Fruit fly (Drosophila melanogaster): ENCODE data around the gene Pde11.

Gene Pde11

dm6 chr2L:18513402-18513801, 76.7 kb downstream of the Pde11 start:
- TF ChIP-seq CG8478 (optimal IDR thresholded peaks at IDR 0.05) (no peak), pan (optimal IDR thresholded peaks at IDR 0.05) (no peak), EcR (GFP tag; optimal IDR thresholded peaks at IDR 0.05) (no peak), usp (GFP tag; optimal IDR thresholded peaks at IDR 0.05) (no peak), psq (optimal IDR thresholded peaks at IDR 0.05) (no peak), Dll (optimal IDR thresholded peaks at IDR 0.05) (no peak)

- TF ChIP-seq pan (optimal IDR thresholded peaks at IDR 0.05) (no peak), EcR (GFP tag; optimal IDR thresholded peaks at IDR 0.05) (no peak), CG8478 (optimal IDR thresholded peaks at IDR 0.05) (no peak), usp (GFP tag; optimal IDR thresholded peaks at IDR 0.05) (no peak), psq (optimal IDR thresholded peaks at IDR 0.05) (no peak), Dll (optimal IDR thresholded peaks at IDR 0.05) (no peak)
These were observed 81.0 kb downstream of the Pde11 start, which contains the start of gene Ugt301D1 for dm6 chr2L:18509181-18509580. Gene Ugt301D1 (plus strand): TSS chr2L:18509560.

- TF ChIP-seq pan (optimal IDR thresholded peaks at IDR 0.05), result no peak
- TF ChIP-seq EcR (GFP tag; optimal IDR thresholded peaks at IDR 0.05), result no peak
- no peak for TF ChIP-seq CG8478 (optimal IDR thresholded peaks at IDR 0.05)
- no peak for TF ChIP-seq psq (optimal IDR thresholded peaks at IDR 0.05)
- no peak for TF ChIP-seq Dll (optimal IDR thresholded peaks at IDR 0.05)
- no peak for TF ChIP-seq usp (GFP tag; optimal IDR thresholded peaks at IDR 0.05)
These were observed 83.2 kb downstream of the Pde11 start for dm6 chr2L:18506923-18507322.

dm6 chr2L:18505475-18505874, 84.7 kb downstream of the Pde11 start:
- TF ChIP-seq pan (optimal IDR thresholded peaks at IDR 0.05), result no peak

- TF ChIP-seq CG8478 (optimal IDR thresholded peaks at IDR 0.05) (no peak), psq (optimal IDR thresholded peaks at IDR 0.05) (no peak), EcR (GFP tag; optimal IDR thresholded peaks at IDR 0.05) (no peak), usp (GFP tag; optimal IDR thresholded peaks at IDR 0.05) (no peak), Dll (optimal IDR thresholded peaks at IDR 0.05) (no peak), pan (optimal IDR thresholded peaks at IDR 0.05) (no peak)
These were observed 85.3 kb downstream of the Pde11 start for dm6 chr2L:18504881-18505280.

- TF ChIP-seq CG8478 (optimal IDR thresholded peaks at IDR 0.05) (no peak), EcR (GFP tag; optimal IDR thresholded peaks at IDR 0.05) (no peak), usp (GFP tag; optimal IDR thresholded peaks at IDR 0.05) (no peak), Dll (optimal IDR thresholded peaks at IDR 0.05) (no peak), psq (optimal IDR thresholded peaks at IDR 0.05) (no peak), pan (optimal IDR thresholded peaks at IDR 0.05) (no peak)
These were observed 86.4 kb downstream of the Pde11 start, which contains the start of gene kon for dm6 chr2L:18503760-18504159. Gene kon (minus strand): TSS chr2L:18503978.

- no peak for TF ChIP-seq Dll (optimal IDR thresholded peaks at IDR 0.05)
- no peak for TF ChIP-seq EcR (GFP tag; optimal IDR thresholded peaks at IDR 0.05)
- TF ChIP-seq psq (optimal IDR thresholded peaks at IDR 0.05), result no peak
- no peak for TF ChIP-seq CG8478 (optimal IDR thresholded peaks at IDR 0.05)
- TF ChIP-seq usp (GFP tag; optimal IDR thresholded peaks at IDR 0.05), result no peak
- no peak for TF ChIP-seq pan (optimal IDR thresholded peaks at IDR 0.05)
These were observed 90.2 kb downstream of the Pde11 start for dm6 chr2L:18499900-18500299.

dm6 chr2L:18496834-18497233, 93.3 kb downstream of the Pde11 start:
- TF ChIP-seq CG8478 (optimal IDR thresholded peaks at IDR 0.05), result no peak
- TF ChIP-seq usp (GFP tag; optimal IDR thresholded peaks at IDR 0.05), result no peak
- TF ChIP-seq psq (optimal IDR thresholded peaks at IDR 0.05), result no peak
- no peak for TF ChIP-seq Dll (optimal IDR thresholded peaks at IDR 0.05)
- no peak for TF ChIP-seq pan (optimal IDR thresholded peaks at IDR 0.05)

- TF ChIP-seq Dll (optimal IDR thresholded peaks at IDR 0.05) (no peak), psq (optimal IDR thresholded peaks at IDR 0.05) (no peak), EcR (GFP tag; optimal IDR thresholded peaks at IDR 0.05) (no peak), usp (GFP tag; optimal IDR thresholded peaks at IDR 0.05) (no peak), pan (optimal IDR thresholded peaks at IDR 0.05) (no peak)
These were observed 97.0 kb downstream of the Pde11 start for dm6 chr2L:18493122-18493521.

dm6 chr2L:18486828-18487227, 103.3 kb downstream of the Pde11 start:
- no peak for TF ChIP-seq EcR (GFP tag; optimal IDR thresholded peaks at IDR 0.05)
- TF ChIP-seq psq (optimal IDR thresholded peaks at IDR 0.05), result no peak
- no peak for TF ChIP-seq usp (GFP tag; optimal IDR thresholded peaks at IDR 0.05)
- no peak for TF ChIP-seq Dll (optimal IDR thresholded peaks at IDR 0.05)

- TF ChIP-seq EcR (GFP tag; optimal IDR thresholded peaks at IDR 0.05), result no peak
- TF ChIP-seq psq (optimal IDR thresholded peaks at IDR 0.05), result no peak
- no peak for TF ChIP-seq pan (optimal IDR thresholded peaks at IDR 0.05)
- no peak for TF ChIP-seq Dll (optimal IDR thresholded peaks at IDR 0.05)
- no peak for TF ChIP-seq usp (GFP tag; optimal IDR thresholded peaks at IDR 0.05)
- no peak for TF ChIP-seq CG8478 (optimal IDR thresholded peaks at IDR 0.05)
These were observed 104.9 kb downstream of the Pde11 start, which contains the start of gene grnd for dm6 chr2L:18485211-18485610. Gene grnd (plus strand): TSS chr2L:18485417.

- TF ChIP-seq usp (GFP tag; optimal IDR thresholded peaks at IDR 0.05), result no peak
- TF ChIP-seq CG8478 (optimal IDR thresholded peaks at IDR 0.05), result no peak
- no peak for TF ChIP-seq psq (optimal IDR thresholded peaks at IDR 0.05)
- no peak for TF ChIP-seq EcR (GFP tag; optimal IDR thresholded peaks at IDR 0.05)
- TF ChIP-seq Dll (optimal IDR thresholded peaks at IDR 0.05), result no peak
- TF ChIP-seq pan (optimal IDR thresholded peaks at IDR 0.05), result no peak
These were observed 105.6 kb downstream of the Pde11 start, which contains the start of gene CG10283 for dm6 chr2L:18484382-18485050. Gene CG10283 (minus strand): TSS chr2L:18484513.

dm6 chr2L:18484040-18484381, 106.1 kb downstream of the Pde11 start:
- TF ChIP-seq usp (GFP tag; optimal IDR thresholded peaks at IDR 0.05), result no peak
- TF ChIP-seq Dll (optimal IDR thresholded peaks at IDR 0.05), result no peak
- no peak for TF ChIP-seq pan (optimal IDR thresholded peaks at IDR 0.05)
- TF ChIP-seq EcR (GFP tag; optimal IDR thresholded peaks at IDR 0.05), result no peak
- no peak for TF ChIP-seq psq (optimal IDR thresholded peaks at IDR 0.05)
- no peak for TF ChIP-seq CG8478 (optimal IDR thresholded peaks at IDR 0.05)

Measured in whole organism.